Fruit fly (Drosophila melanogaster) whole organism, embryonic: ENCODE data around the gene Prtl99C.
A peak's percentile ranks its signal among the peaks of the same experiment; 100 is the strongest.

Source experiments
- Abd-B ChIP-seq: fragments of 200-800 bp; sonication (Bioruptor generic); optimal IDR thresholded peaks from 2 replicates; lab custom pipeline; 2018; ENCODE audit warnings: missing biosample characterization, mild to moderate bottlenecking, missing genetic modification characterization, moderate library complexity
- CG10147 ChIP-seq: fragments of 200-800 bp; sonication (Bioruptor generic); optimal IDR thresholded peaks from 2 replicates; lab custom pipeline; 2019; ENCODE audit warnings: missing biosample characterization, mild to moderate bottlenecking, missing genetic modification characterization, moderate library complexity
- CG10543 ChIP-seq: fragments of 200-800 bp; sonication (Bioruptor generic); optimal IDR thresholded peaks from 3 replicates; lab custom pipeline; 2017; ENCODE audit warnings: missing biosample characterization, mild to moderate bottlenecking, missing genetic modification characterization, moderate library complexity
- CG11398 ChIP-seq: fragments of 200-800 bp; sonication (Bioruptor generic); optimal IDR thresholded peaks from 2 replicates; lab custom pipeline; 2016; ENCODE audit warnings: missing biosample characterization, missing genetic modification characterization
- CG12104 ChIP-seq: fragments of 200-800 bp; sonication (Bioruptor generic); optimal IDR thresholded peaks from 3 replicates; lab custom pipeline; 2016; ENCODE audit warnings: missing biosample characterization, missing genetic modification characterization
- CG12391 ChIP-seq: fragments of 200-800 bp; sonication (Bioruptor generic); optimal IDR thresholded peaks from 3 replicates; lab custom pipeline; 2018; ENCODE audit warnings: missing biosample characterization, mild to moderate bottlenecking, missing genetic modification characterization, moderate library complexity
- CG13123 ChIP-seq: fragments of 200-800 bp; sonication (Bioruptor generic); optimal IDR thresholded peaks from 2 replicates; lab custom pipeline; 2016; ENCODE audit warnings: missing biosample characterization, missing genetic modification characterization
- CG13287 ChIP-seq: fragments of 200-800 bp; sonication (Bioruptor generic); IDR thresholded peaks from 2 replicates; pipeline ENCODE4 v1.3.6; 2022; ENCODE audit warnings: missing biosample characterization, missing genetic modification characterization; ENCODE audit not compliant: partially characterized antibody
- CG13296 ChIP-seq: fragments of 200-800 bp; sonication (Bioruptor generic); optimal IDR thresholded peaks from 3 replicates; lab custom pipeline; 2018; ENCODE audit warnings: missing biosample characterization, mild to moderate bottlenecking, missing genetic modification characterization
- CG13775 ChIP-seq: fragments of 200-800 bp; sonication (Bioruptor generic); optimal IDR thresholded peaks from 3 replicates; lab custom pipeline; 2017; ENCODE audit warnings: missing biosample characterization, mild to moderate bottlenecking, missing genetic modification characterization
- CG15479 ChIP-seq: fragments of 200-800 bp; sonication (Bioruptor generic); optimal IDR thresholded peaks from 3 replicates; lab custom pipeline; 2019; ENCODE audit warnings: missing biosample characterization, mild to moderate bottlenecking, missing genetic modification characterization, moderate library complexity
- CG1647 ChIP-seq: fragments of 200-800 bp; sonication (Bioruptor generic); optimal IDR thresholded peaks from 3 replicates; lab custom pipeline; 2016; ENCODE audit warnings: missing biosample characterization, missing genetic modification characterization
- CG32772 ChIP-seq: fragments of 200-800 bp; sonication (Bioruptor generic); IDR thresholded peaks from 2 replicates; pipeline ENCODE4 v1.3.6; 2022; ENCODE audit warnings: missing biosample characterization, missing genetic modification characterization
- CG34422 ChIP-seq: fragments of 200-800 bp; sonication (Bioruptor generic); IDR thresholded peaks from 3 replicates; pipeline ENCODE4 v1.3.6; 2022; ENCODE audit warnings: missing biosample characterization, missing genetic modification characterization
- CG4820 ChIP-seq: fragments of 200-800 bp; sonication (Bioruptor generic); optimal IDR thresholded peaks from 3 replicates; lab custom pipeline; 2016; ENCODE audit warnings: missing biosample characterization, missing genetic modification characterization
- CG7987 ChIP-seq: fragments of 200-800 bp; sonication (Bioruptor generic); optimal IDR thresholded peaks from 2 replicates; lab custom pipeline; 2018; ENCODE audit warnings: missing biosample characterization, mild to moderate bottlenecking, missing genetic modification characterization, moderate library complexity
- CG8388 ChIP-seq: fragments of 200-800 bp; sonication (Bioruptor generic); optimal IDR thresholded peaks from 2 replicates; lab custom pipeline; 2019; ENCODE audit warnings: missing biosample characterization, mild to moderate bottlenecking, missing genetic modification characterization, moderate library complexity
- CG9215 ChIP-seq: fragments of 200-800 bp; sonication (Bioruptor generic); IDR thresholded peaks from 2 replicates; pipeline ENCODE4 v1.3.6; 2022; ENCODE audit warnings: missing biosample characterization, missing genetic modification characterization
- CG9932 ChIP-seq: fragments of 200-800 bp; sonication (Bioruptor generic); IDR thresholded peaks from 2 replicates; pipeline ENCODE4 v1.3.6; 2022; ENCODE audit warnings: missing biosample characterization, missing genetic modification characterization
- Doc2 ChIP-seq: fragments of 200-800 bp; sonication (Bioruptor generic); IDR thresholded peaks from 2 replicates; pipeline ENCODE4 v1.3.6; 2022; ENCODE audit warnings: missing biosample characterization, missing genetic modification characterization
- Dref ChIP-seq: fragments of 200-800 bp; sonication (Bioruptor generic); IDR thresholded peaks from 2 replicates; pipeline ENCODE4 v1.3.6; 2022; ENCODE audit warnings: missing biosample characterization, missing genetic modification characterization
- Fer1 ChIP-seq: fragments of 200-800 bp; sonication (Bioruptor generic); optimal IDR thresholded peaks from 2 replicates; lab custom pipeline; 2017; ENCODE audit warnings: missing biosample characterization, mild to moderate bottlenecking, missing genetic modification characterization
- HHEX ChIP-seq: fragments of 200-800 bp; sonication (Bioruptor generic); optimal IDR thresholded peaks from 3 replicates; lab custom pipeline; 2017; ENCODE audit warnings: missing biosample characterization, mild to moderate bottlenecking, missing genetic modification characterization, missing genetic modification reagents
- HLH54F ChIP-seq: fragments of 200-800 bp; sonication (Bioruptor generic); optimal IDR thresholded peaks from 3 replicates; lab custom pipeline; 2016; ENCODE audit warnings: missing biosample characterization, missing genetic modification characterization
- HmgZ ChIP-seq: fragments of 200-800 bp; sonication (Bioruptor generic); optimal IDR thresholded peaks from 2 replicates; lab custom pipeline; 2018; ENCODE audit warnings: missing biosample characterization, mild to moderate bottlenecking, missing genetic modification characterization
- Hr3 ChIP-seq: fragments of 200-800 bp; sonication (Bioruptor generic); optimal IDR thresholded peaks from 3 replicates; lab custom pipeline; 2016; ENCODE audit warnings: missing biosample characterization, missing genetic modification characterization
- Hr39 ChIP-seq: fragments of >200 bp; optimal IDR thresholded peaks from 2 replicates; lab custom pipeline; 2017
- Hr51 ChIP-seq, 2 experiments: fragments of 200-800 bp; sonication (Bioruptor generic); optimal IDR thresholded peaks; 2 replicates in 1 of 2; 3 replicates in 1 of 2; lab custom pipeline; 2016 to 2018; ENCODE audit warnings: missing biosample characterization in 2 of 2, missing genetic modification characterization in 2 of 2, mild to moderate bottlenecking in 1 of 2, moderate library complexity in 1 of 2
- Kr ChIP-seq: fragments of 200-800 bp; sonication (Bioruptor generic); optimal IDR thresholded peaks from 2 replicates; lab custom pipeline; 2017; ENCODE audit warnings: missing biosample characterization, mild to moderate bottlenecking, missing genetic modification characterization
- Meics ChIP-seq: fragments of 200-800 bp; sonication (Bioruptor generic); optimal IDR thresholded peaks from 2 replicates; lab custom pipeline; 2017; ENCODE audit warnings: missing biosample characterization, mild to moderate bottlenecking, missing genetic modification characterization
- Opbp ChIP-seq: fragments of 200-800 bp; sonication (Bioruptor generic); IDR thresholded peaks from 3 replicates; pipeline ENCODE4 v1.3.6; 2022; ENCODE audit warnings: missing biosample characterization, missing genetic modification characterization; ENCODE audit not compliant: partially characterized antibody
- Ravus ChIP-seq: fragments of 200-800 bp; sonication (Bioruptor generic); IDR thresholded peaks from 2 replicates; pipeline ENCODE4 v1.3.6; 2022; ENCODE audit warnings: missing biosample characterization, missing genetic modification characterization
- az2 ChIP-seq: fragments of 200-800 bp; sonication (Bioruptor generic); optimal IDR thresholded peaks from 3 replicates; lab custom pipeline; 2016; ENCODE audit warnings: missing biosample characterization, missing genetic modification characterization
- bbx ChIP-seq: fragments of 200-800 bp; sonication (Bioruptor generic); IDR thresholded peaks from 2 replicates; pipeline ENCODE4 v1.3.6; 2022; ENCODE audit warnings: missing biosample characterization, missing genetic modification characterization; ENCODE audit not compliant: partially characterized antibody
- cato ChIP-seq: fragments of 200-800 bp; sonication (Bioruptor generic); optimal IDR thresholded peaks from 2 replicates; lab custom pipeline; 2016; ENCODE audit warnings: missing biosample characterization, missing genetic modification characterization, borderline replicate concordance
- cg ChIP-seq: fragments of 200-800 bp; sonication (Bioruptor generic); optimal IDR thresholded peaks from 3 replicates; lab custom pipeline; 2019; ENCODE audit warnings: missing biosample characterization, mild to moderate bottlenecking, missing genetic modification characterization, moderate library complexity
- chif ChIP-seq, 2 experiments: fragments of 200-800 bp; sonication (Bioruptor generic); optimal IDR thresholded peaks; 3 replicates each; lab custom pipeline; 2016; ENCODE audit warnings: missing biosample characterization in 2 of 2, missing genetic modification characterization in 2 of 2
- ci ChIP-seq: fragments of 200-800 bp; sonication (Bioruptor generic); IDR thresholded peaks from 3 replicates; pipeline ENCODE4 v1.3.6; 2022; ENCODE audit warnings: missing biosample characterization, missing genetic modification characterization
- danr ChIP-seq: fragments of 200-800 bp; sonication (Bioruptor generic); IDR thresholded peaks from 2 replicates; pipeline ENCODE4 v1.3.6; 2022; ENCODE audit warnings: missing biosample characterization, missing genetic modification characterization
- dmrt11E ChIP-seq: fragments of 200-800 bp; sonication (Bioruptor generic); optimal IDR thresholded peaks from 3 replicates; lab custom pipeline; 2018; ENCODE audit warnings: missing biosample characterization, mild to moderate bottlenecking, missing genetic modification characterization, moderate library complexity
- dpn ChIP-seq, 2 experiments: fragments of 200-800 bp; sonication (Bioruptor generic); optimal IDR thresholded peaks; 3 replicates each; lab custom pipeline; 2016; ENCODE audit warnings: missing biosample characterization in 2 of 2, missing genetic modification characterization in 2 of 2
- hkb ChIP-seq, 2 experiments: fragments of 200-800 bp in 1 of 2; fragments of >200 bp in 1 of 2; sonication (Bioruptor generic) in 1 of 2; IDR thresholded peaks in 1 of 2; optimal IDR thresholded peaks in 1 of 2; 2 replicates each; pipeline versions ENCODE4 v1.3.6 to Lab custom; 2017 to 2022; ENCODE audit warnings: missing biosample characterization in 1 of 2, missing genetic modification characterization in 1 of 2
- lilli ChIP-seq: fragments of 200-800 bp; sonication (Bioruptor generic); optimal IDR thresholded peaks from 3 replicates; lab custom pipeline; 2016; ENCODE audit warnings: missing biosample characterization, missing genetic modification characterization
- nerfin-1 ChIP-seq: fragments of 200-800 bp; sonication (Bioruptor generic); optimal IDR thresholded peaks from 3 replicates; lab custom pipeline; 2019; ENCODE audit warnings: missing biosample characterization, mild to moderate bottlenecking, missing genetic modification characterization, moderate library complexity
- pan ChIP-seq, 4 experiments: fragments of >200 bp in 3 of 4; fragments of 200-800 bp in 1 of 4; sonication (Bioruptor generic) in 1 of 4; optimal IDR thresholded peaks in 3 of 4; IDR thresholded peaks in 1 of 4; 2 replicates each; pipeline versions ENCODE4 v1.3.6 to Lab custom; 2017 to 2022; ENCODE audit warnings: missing biosample characterization in 2 of 4, missing genetic modification characterization in 2 of 4, mixed read lengths in 1 of 4
- phol ChIP-seq: fragments of 200-800 bp; sonication (Bioruptor generic); optimal IDR thresholded peaks from 3 replicates; lab custom pipeline; 2018; ENCODE audit warnings: missing biosample characterization, mild to moderate bottlenecking, missing genetic modification characterization, moderate library complexity
- scrt ChIP-seq: fragments of 200-800 bp; sonication (Bioruptor generic); optimal IDR thresholded peaks from 2 replicates; lab custom pipeline; 2018; ENCODE audit warnings: missing biosample characterization, mild to moderate bottlenecking, missing genetic modification characterization, moderate library complexity
- sima ChIP-seq: fragments of 200-800 bp; sonication (Bioruptor generic); optimal IDR thresholded peaks from 2 replicates; lab custom pipeline; 2016; ENCODE audit warnings: missing biosample characterization, missing genetic modification characterization
- tin ChIP-seq: fragments of 200-800 bp; sonication (Bioruptor generic); optimal IDR thresholded peaks from 3 replicates; lab custom pipeline; 2016; ENCODE audit warnings: missing biosample characterization, missing genetic modification characterization

The Prtl99C gene

dm6 chr3R:29859763-29860162, 24.0 kb downstream of the Prtl99C start (continued):
- TF ChIP-seq CG13123 (GFP tag; lab: Kevin White, UChicago) (peak; percentile 20), ci (GFP tag; lab: Robert Waterston, UW) (peak; percentile 57; the same call in 1 of the 3 replicates), Hr3 (GFP tag; lab: Kevin White, UChicago) (peak; percentile 25), Dref (GFP tag; lab: Robert Waterston, UW) (peak; percentile 76), phol (tag; lab: Kevin White, UChicago) (peak; percentile 33), CG34422 (GFP tag; lab: Robert Waterston, UW) (peak; percentile 52; the same call in 1 of the 3 replicates), dpn (GFP tag; optimal IDR thresholded peaks at IDR 0.05; lab: Kevin White, UChicago) (peak in 1 of 2 experiments; percentile 60), cg (GFP tag; lab: Kevin White, UChicago) (no peak), Doc2 (no peak), CG8388 (GFP tag; lab: Kevin White, UChicago) (peak; percentile 57), CG13296 (GFP tag; lab: Kevin White, UChicago) (peak; percentile 73), lilli (peak; percentile 67), CG13287 (GFP tag; lab: Robert Waterston, UW) (peak; percentile 69), Fer1 (peak; percentile 68), scrt (no peak), CG9215 (GFP tag; lab: Robert Waterston, UW) (no peak), Opbp (GFP tag; lab: Robert Waterston, UW) (0 out of 3 replicates have a peak, but pooled peaks have one; percentile 27), CG15479 (GFP tag; lab: Kevin White, UChicago) (no peak), CG10543 (GFP tag; lab: Kevin White, UChicago) (peak; percentile 42), Ravus (GFP tag; lab: Robert Waterston, UW) (no peak), nerfin-1 (tag; lab: Kevin White, UChicago) (peak; percentile 16), CG7987 (GFP tag; lab: Kevin White, UChicago) (peak; percentile 52), dmrt11E (tag; lab: Kevin White, UChicago) (no peak), Hr51 (GFP tag; optimal IDR thresholded peaks at IDR 0.05; lab: Kevin White, UChicago) (no peak), CG12104 (GFP tag; lab: Kevin White, UChicago) (no peak), Kr (GFP tag; lab: Kevin White, UChicago) (no peak), sima (GFP tag; lab: Kevin White, UChicago) (no peak), hkb (optimal IDR thresholded peaks at IDR 0.05; lab: Kevin White, UChicago) (no peak), hkb (GFP tag; IDR thresholded peaks at IDR 0.05; lab: Robert Waterston, UW) (no peak; the same call in 1 of the 2 replicates), CG1647 (peak; percentile 31), bbx (peak; percentile 36; the same call in 1 of the 2 replicates), CG12391 (peak; percentile 54), tin (peak; percentile 8), CG4820 (GFP tag; lab: Kevin White, UChicago) (no peak), CG9932 (GFP tag; lab: Robert Waterston, UW) (peak; percentile 59), az2 (GFP tag; lab: Kevin White, UChicago) (peak; percentile 37), Meics (GFP tag; lab: Kevin White, UChicago) (peak; percentile 66), HmgZ (tag; lab: Kevin White, UChicago) (peak; percentile 72), CG10147 (peak; percentile 40), HLH54F (GFP tag; lab: Kevin White, UChicago) (peak; percentile 21), CG11398 (GFP tag; lab: Kevin White, UChicago) (no peak), cato (GFP tag; lab: Kevin White, UChicago) (no peak), pan (optimal IDR thresholded peaks at IDR 0.05; lab: Kevin White, UChicago) (no peak), pan (GFP tag; optimal IDR thresholded peaks at IDR 0.05 in 1 of 2, IDR thresholded peaks at IDR 0.05 in 1 of 2) (peak in 1 of 2 experiments; percentile 65), chif (GFP tag; optimal IDR thresholded peaks at IDR 0.05; lab: Kevin White, UChicago) (peak in 1 of 2 experiments; percentile 28), CG13775 (GFP tag; lab: Kevin White, UChicago) (peak; percentile 9), HHEX (GFP tag; lab: Kevin White, UChicago) (peak; percentile 33), Abd-B (GFP tag; lab: Kevin White, UChicago) (no peak), CG32772 (GFP tag; lab: Robert Waterston, UW) (no peak), Hr39 (lab: Kevin White, UChicago) (no peak), danr (GFP tag; lab: Robert Waterston, UW) (no peak)
